Fruit fly (Drosophila melanogaster): ENCODE measurements around the gene NimC4.

DNA sequence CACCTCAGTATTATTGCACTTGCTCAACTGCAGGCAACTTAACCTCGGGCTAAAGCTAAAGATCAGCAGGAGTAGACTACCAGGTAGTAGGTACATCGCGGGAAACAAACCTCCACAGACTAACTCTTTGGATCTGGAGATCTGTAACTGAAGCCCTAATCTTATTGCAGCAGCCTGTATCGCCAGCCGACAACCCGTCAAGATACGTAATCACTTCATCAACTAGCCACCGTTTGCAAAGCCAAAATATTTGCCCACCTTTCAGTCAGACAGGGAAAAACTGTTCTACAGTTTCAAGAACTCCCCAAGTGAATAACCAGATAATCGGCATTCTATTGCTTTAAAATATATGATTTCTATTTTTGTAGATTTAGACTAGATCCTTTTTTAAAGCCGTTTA is 15.9 kb upstream of the NimC4 start, which contains the start of gene CG18095:
- TF ChIP-seq ttk (optimal IDR thresholded peaks at IDR 0.05) (no peak), h (optimal IDR thresholded peaks at IDR 0.05) (no peak), Sin3A (optimal IDR thresholded peaks at IDR 0.05) (no peak)

Data from Kc167 (cell line).